Fruit fly (Drosophila melanogaster) whole organism, embryonic: Measurements from ENCODE around the gene CG42324.

ENCODE experiments used
- Ada2b ChIP-seq: fragments of 200-800 bp; sonication (Bioruptor generic); IDR thresholded peaks from 2 replicates; pipeline ENCODE4 v1.3.6; 2022; ENCODE audit warnings: missing biosample characterization, missing genetic modification characterization
- Antp ChIP-seq: fragments of 200-800 bp; sonication (Bioruptor generic); optimal IDR thresholded peaks from 3 replicates; lab custom pipeline; 2016; ENCODE audit warnings: missing biosample characterization, missing genetic modification characterization
- Bteb2 ChIP-seq: fragments of 200-800 bp; sonication (Bioruptor generic); optimal IDR thresholded peaks from 2 replicates; lab custom pipeline; 2016; ENCODE audit warnings: missing biosample characterization, missing genetic modification characterization
- CG10543 ChIP-seq: fragments of 200-800 bp; sonication (Bioruptor generic); optimal IDR thresholded peaks from 3 replicates; lab custom pipeline; 2017; ENCODE audit warnings: missing biosample characterization, mild to moderate bottlenecking, missing genetic modification characterization, moderate library complexity
- CG11560 ChIP-seq: fragments of 200-800 bp; sonication (Bioruptor generic); IDR thresholded peaks from 3 replicates; pipeline ENCODE4 v1.3.6; 2022; ENCODE audit warnings: missing biosample characterization, missing genetic modification characterization
- CG14014 ChIP-seq: fragments of 200-800 bp; sonication (Bioruptor generic); IDR thresholded peaks from 2 replicates; pipeline ENCODE4 v1.3.6; 2022; ENCODE audit warnings: missing biosample characterization, missing genetic modification characterization
- CG14441 ChIP-seq: fragments of 200-800 bp; sonication (Bioruptor generic); IDR thresholded peaks from 2 replicates; pipeline ENCODE4 v1.3.6; 2022; ENCODE audit warnings: missing biosample characterization, missing genetic modification characterization
- CG17361 ChIP-seq: fragments of 200-800 bp; sonication (Bioruptor generic); IDR thresholded peaks from 3 replicates; pipeline ENCODE4 v1.3.6; 2022; ENCODE audit warnings: missing biosample characterization, missing genetic modification characterization
- CG17385 ChIP-seq: fragments of 200-800 bp; sonication (Bioruptor generic); optimal IDR thresholded peaks from 3 replicates; lab custom pipeline; 2018; ENCODE audit warnings: missing biosample characterization, mild to moderate bottlenecking, missing genetic modification characterization
- CG1792 ChIP-seq: fragments of 200-800 bp; sonication (Bioruptor generic); optimal IDR thresholded peaks from 2 replicates; lab custom pipeline; 2016; ENCODE audit warnings: missing biosample characterization, missing genetic modification characterization
- CG18476 ChIP-seq: fragments of 200-800 bp; sonication (Bioruptor generic); optimal IDR thresholded peaks from 2 replicates; lab custom pipeline; 2016; ENCODE audit warnings: missing biosample characterization, mild to moderate bottlenecking, missing genetic modification characterization
- CG2120 ChIP-seq: fragments of 200-800 bp; sonication (Bioruptor generic); optimal IDR thresholded peaks from 3 replicates; lab custom pipeline; 2016; ENCODE audit warnings: missing biosample characterization, missing genetic modification characterization
- CG2678 ChIP-seq: fragments of 200-800 bp; sonication (Bioruptor generic); optimal IDR thresholded peaks from 3 replicates; lab custom pipeline; 2019; ENCODE audit warnings: missing biosample characterization, mild to moderate bottlenecking, missing genetic modification characterization, moderate library complexity
- CG3281 ChIP-seq: fragments of 200-800 bp; sonication (Bioruptor generic); optimal IDR thresholded peaks from 3 replicates; lab custom pipeline; 2017; ENCODE audit warnings: missing biosample characterization, mild to moderate bottlenecking, missing genetic modification characterization
- CG4360 ChIP-seq: fragments of 200-800 bp; sonication (Bioruptor generic); IDR thresholded peaks from 2 replicates; pipeline ENCODE4 v1.3.6; 2022; ENCODE audit warnings: missing biosample characterization, missing genetic modification characterization
- CG7556 ChIP-seq: fragments of 200-800 bp; sonication (Bioruptor generic); optimal IDR thresholded peaks from 2 replicates; lab custom pipeline; 2017; ENCODE audit warnings: missing biosample characterization, mild to moderate bottlenecking, missing genetic modification characterization
- CG7839 ChIP-seq: fragments of 200-800 bp; sonication (Bioruptor generic); optimal IDR thresholded peaks from 3 replicates; lab custom pipeline; 2018; ENCODE audit warnings: missing biosample characterization, mild to moderate bottlenecking, missing genetic modification characterization, moderate library complexity
- CG9437 ChIP-seq: fragments of 200-800 bp; sonication (Bioruptor generic); optimal IDR thresholded peaks from 2 replicates; lab custom pipeline; 2018; ENCODE audit warnings: missing biosample characterization, mild to moderate bottlenecking, missing genetic modification characterization
- CG9727 ChIP-seq: fragments of 200-800 bp; sonication (Bioruptor generic); optimal IDR thresholded peaks from 3 replicates; lab custom pipeline; 2017; ENCODE audit warnings: missing biosample characterization, mild to moderate bottlenecking, missing genetic modification characterization
- CoRest ChIP-seq: fragments of 200-800 bp; sonication (Bioruptor generic); optimal IDR thresholded peaks from 3 replicates; lab custom pipeline; 2018; ENCODE audit warnings: missing biosample characterization, mild to moderate bottlenecking, missing genetic modification characterization, moderate library complexity
- H15 ChIP-seq: fragments of 200-800 bp; sonication (Bioruptor generic); IDR thresholded peaks from 3 replicates; pipeline ENCODE4 v1.3.6; 2022; ENCODE audit warnings: missing biosample characterization, missing genetic modification characterization
- HLH54F ChIP-seq: fragments of 200-800 bp; sonication (Bioruptor generic); optimal IDR thresholded peaks from 3 replicates; lab custom pipeline; 2016; ENCODE audit warnings: missing biosample characterization, missing genetic modification characterization
- Hmr ChIP-seq: fragments of 200-800 bp; sonication (Bioruptor generic); optimal IDR thresholded peaks from 3 replicates; lab custom pipeline; 2017; ENCODE audit warnings: mild to moderate bottlenecking, missing biosample characterization, missing genetic modification reagents, missing genetic modification characterization
- Med ChIP-seq: fragments of 200-800 bp; sonication (Bioruptor generic); peaks from one replicate; lab custom pipeline; 2016; ENCODE audit warnings: missing biosample characterization, missing genetic modification characterization, mild to moderate bottlenecking, inconsistent platforms, moderate library complexity
- Meics ChIP-seq: fragments of 200-800 bp; sonication (Bioruptor generic); optimal IDR thresholded peaks from 2 replicates; lab custom pipeline; 2017; ENCODE audit warnings: missing biosample characterization, mild to moderate bottlenecking, missing genetic modification characterization
- Nf-YB ChIP-seq: fragments of 200-800 bp; sonication (Bioruptor generic); optimal IDR thresholded peaks from 3 replicates; lab custom pipeline; 2019; ENCODE audit warnings: missing biosample characterization, mild to moderate bottlenecking, missing genetic modification characterization, moderate library complexity
- Sox100B ChIP-seq: fragments of 200-800 bp; sonication (Bioruptor generic); optimal IDR thresholded peaks from 3 replicates; lab custom pipeline; 2018; ENCODE audit warnings: missing biosample characterization, mild to moderate bottlenecking, missing genetic modification characterization
- Sox102F ChIP-seq: fragments of 200-800 bp; sonication (Bioruptor generic); optimal IDR thresholded peaks from 2 replicates; lab custom pipeline; 2018; ENCODE audit warnings: missing biosample characterization, mild to moderate bottlenecking, missing genetic modification characterization, moderate library complexity
- dm ChIP-seq: fragments of 200-800 bp; sonication (Bioruptor generic); optimal IDR thresholded peaks from 3 replicates; lab custom pipeline; 2016; ENCODE audit warnings: missing biosample characterization, missing genetic modification characterization
- dmrt99B ChIP-seq: fragments of 200-800 bp; sonication (Bioruptor generic); optimal IDR thresholded peaks from 2 replicates; lab custom pipeline; 2018; ENCODE audit warnings: missing biosample characterization, mild to moderate bottlenecking, missing genetic modification characterization, moderate library complexity
- eve ChIP-seq, 2 experiments: fragments of >200 bp; optimal IDR thresholded peaks; 2 replicates each; lab custom pipeline; 2017; ENCODE audit warnings: missing biosample characterization in 2 of 2, missing genetic modification characterization in 2 of 2
- fd3F ChIP-seq: fragments of 200-800 bp; sonication (Bioruptor generic); optimal IDR thresholded peaks from 2 replicates; lab custom pipeline; 2018; ENCODE audit warnings: missing biosample characterization, mild to moderate bottlenecking, missing genetic modification characterization, moderate library complexity
- fd64A ChIP-seq: fragments of 200-800 bp; sonication (Bioruptor generic); optimal IDR thresholded peaks from 3 replicates; lab custom pipeline; 2018; ENCODE audit warnings: missing biosample characterization, mild to moderate bottlenecking, missing genetic modification characterization
- fu2 ChIP-seq: fragments of 200-800 bp; sonication (Bioruptor generic); optimal IDR thresholded peaks from 2 replicates; lab custom pipeline; 2016; ENCODE audit warnings: missing biosample characterization, missing genetic modification characterization
- gem ChIP-seq: fragments of 200-800 bp; sonication (Bioruptor generic); optimal IDR thresholded peaks from 2 replicates; lab custom pipeline; 2019; ENCODE audit warnings: missing biosample characterization, mild to moderate bottlenecking, missing genetic modification characterization, moderate library complexity
- grau ChIP-seq: fragments of 200-800 bp; optimal IDR thresholded peaks from 3 replicates; lab custom pipeline; 2019; ENCODE audit warnings: missing biosample characterization, mild to moderate bottlenecking, missing genetic modification characterization, moderate library complexity
- lab ChIP-seq: fragments of 200-800 bp; sonication (Bioruptor generic); optimal IDR thresholded peaks from 3 replicates; lab custom pipeline; 2017; ENCODE audit warnings: missing biosample characterization, missing genetic modification characterization, mild to moderate bottlenecking, moderate library complexity, missing genetic modification reagents
- lilli ChIP-seq: fragments of 200-800 bp; sonication (Bioruptor generic); optimal IDR thresholded peaks from 3 replicates; lab custom pipeline; 2016; ENCODE audit warnings: missing biosample characterization, missing genetic modification characterization
- nmo ChIP-seq: fragments of 200-800 bp; sonication (Bioruptor generic); optimal IDR thresholded peaks from 2 replicates; lab custom pipeline; 2018; ENCODE audit warnings: missing biosample characterization, mild to moderate bottlenecking, missing genetic modification characterization, moderate library complexity
- org-1 ChIP-seq: fragments of 200-800 bp; sonication (Bioruptor generic); optimal IDR thresholded peaks from 2 replicates; lab custom pipeline; 2017; ENCODE audit warnings: missing biosample characterization, missing genetic modification characterization
- sd ChIP-seq: fragments of 200-800 bp; sonication (Bioruptor generic); optimal IDR thresholded peaks from 3 replicates; lab custom pipeline; 2018; ENCODE audit warnings: missing biosample characterization, mild to moderate bottlenecking, missing genetic modification characterization, moderate library complexity
- seq ChIP-seq: fragments of 200-800 bp; sonication (Bioruptor generic); IDR thresholded peaks from 2 replicates; pipeline ENCODE4 v1.3.6; 2022; ENCODE audit warnings: missing biosample characterization, missing genetic modification characterization
- slbo ChIP-seq: fragments of 200-800 bp; sonication (Bioruptor generic); IDR thresholded peaks from 2 replicates; pipeline ENCODE4 v1.3.6; 2022; ENCODE audit warnings: missing biosample characterization, missing genetic modification characterization
- slp2 ChIP-seq: fragments of 200-800 bp; sonication (Bioruptor generic); optimal IDR thresholded peaks from 2 replicates; lab custom pipeline; 2016; ENCODE audit warnings: missing biosample characterization, missing genetic modification characterization
- tgo ChIP-seq: fragments of 200-800 bp; sonication (Bioruptor generic); IDR thresholded peaks from 3 replicates; pipeline ENCODE4 v1.3.6; 2022; ENCODE audit warnings: missing biosample characterization, missing genetic modification characterization
- zfh2 ChIP-seq: fragments of 200-800 bp; sonication (Bioruptor generic); optimal IDR thresholded peaks from 2 replicates; lab custom pipeline; 2016; ENCODE audit warnings: missing biosample characterization, missing genetic modification characterization

The CG42324 gene

DNA sequence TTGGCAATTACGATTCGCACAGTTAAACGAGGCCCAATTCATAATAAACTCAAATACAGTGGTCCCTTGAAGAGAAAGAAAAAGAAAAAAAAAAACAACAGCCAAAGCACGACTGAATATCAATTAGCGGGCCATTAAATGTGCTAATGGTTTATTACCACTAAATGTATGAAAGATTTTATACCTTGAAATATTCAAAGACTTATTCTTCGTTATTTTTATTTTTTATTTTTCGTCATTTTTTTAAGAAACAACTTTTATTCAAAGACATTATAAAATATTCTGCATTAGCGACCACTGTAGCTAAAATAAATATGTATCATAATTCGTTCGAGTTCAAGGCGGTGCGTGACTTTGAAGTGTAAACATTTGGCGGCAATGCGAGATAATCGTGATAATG lies 72.0 kb downstream of the CG42324 start (continued):
- TF ChIP-seq fd3F (GFP tag; lab: Kevin White, UChicago) (peak; percentile 40), CG9727 (GFP tag; lab: Kevin White, UChicago) (peak; percentile 24), lilli (GFP tag; lab: Kevin White, UChicago) (peak; percentile 47), CG1792 (GFP tag; lab: Kevin White, UChicago) (no peak), Antp (GFP tag; lab: Kevin White, UChicago) (no peak), CG7839 (tag; lab: Kevin White, UChicago) (peak; percentile 61), grau (tag; lab: Kevin White, UChicago) (peak; percentile 55), Meics (GFP tag; lab: Kevin White, UChicago) (peak; percentile 36), org-1 (peak; percentile 10), gem (tag; lab: Kevin White, UChicago) (peak; percentile 76), Sox102F (GFP tag; lab: Kevin White, UChicago) (peak; percentile 50), slbo (peak; percentile 62), nmo (GFP tag; lab: Kevin White, UChicago) (peak; percentile 35), CG11560 (no peak), CG3281 (peak; percentile 42), CG17361 (GFP tag; lab: Robert Waterston, UW) (0 out of 3 replicates have a peak, but pooled peaks have one; percentile 30), CG10543 (GFP tag; lab: Kevin White, UChicago) (peak; percentile 10), fu2 (GFP tag; lab: Kevin White, UChicago) (peak; percentile 21), HLH54F (GFP tag; lab: Kevin White, UChicago) (peak; percentile 11), Nf-YB (GFP tag; lab: Kevin White, UChicago) (no peak), eve (GFP tag; optimal IDR thresholded peaks at IDR 0.05; lab: Kevin White, UChicago) (peak in 1 of 2 experiments; percentile 69), CG18476 (GFP tag; lab: Kevin White, UChicago) (no peak), Ada2b (GFP tag; lab: Robert Waterston, UW) (0 out of 2 replicates have a peak, but pooled peaks have one; percentile 10), CG14014 (peak; percentile 27; the same call in 1 of the 2 replicates), sd (peak; percentile 9), CG9437 (GFP tag; lab: Kevin White, UChicago) (peak; percentile 17), CG2120 (GFP tag; lab: Kevin White, UChicago) (peak; percentile 74), CG17385 (GFP tag; lab: Kevin White, UChicago) (peak; percentile 3), CG14441 (GFP tag; lab: Robert Waterston, UW) (peak; percentile 6; the same call in 1 of the 2 replicates), CG7556 (GFP tag; lab: Kevin White, UChicago) (peak; percentile 53), CG2678 (tag; lab: Kevin White, UChicago) (peak; percentile 53), seq (GFP tag; lab: Robert Waterston, UW) (no peak), Sox100B (GFP tag; lab: Kevin White, UChicago) (no peak), CG4360 (GFP tag; lab: Robert Waterston, UW) (no peak), slp2 (GFP tag; lab: Kevin White, UChicago) (peak; percentile 2), Hmr (GFP tag; lab: Kevin White, UChicago) (peak; percentile 51), dm (GFP tag; lab: Kevin White, UChicago) (no peak), lab (GFP tag; lab: Kevin White, UChicago) (peak; percentile 8), fd64A (no peak), zfh2 (peak; percentile 23), tgo (GFP tag; lab: Robert Waterston, UW) (0 out of 3 replicates have a peak, but pooled peaks have one; percentile 14), H15 (GFP tag; lab: Robert Waterston, UW) (no peak), Bteb2 (GFP tag; lab: Kevin White, UChicago) (peak; percentile 17), Med (peak; percentile 74), CoRest (tag; lab: Kevin White, UChicago) (peak; percentile 52), dmrt99B (tag; lab: Kevin White, UChicago) (peak; percentile 36)
